ENCODE assay signal across 2 fruit fly cellular contexts in the genomic region with DNA sequence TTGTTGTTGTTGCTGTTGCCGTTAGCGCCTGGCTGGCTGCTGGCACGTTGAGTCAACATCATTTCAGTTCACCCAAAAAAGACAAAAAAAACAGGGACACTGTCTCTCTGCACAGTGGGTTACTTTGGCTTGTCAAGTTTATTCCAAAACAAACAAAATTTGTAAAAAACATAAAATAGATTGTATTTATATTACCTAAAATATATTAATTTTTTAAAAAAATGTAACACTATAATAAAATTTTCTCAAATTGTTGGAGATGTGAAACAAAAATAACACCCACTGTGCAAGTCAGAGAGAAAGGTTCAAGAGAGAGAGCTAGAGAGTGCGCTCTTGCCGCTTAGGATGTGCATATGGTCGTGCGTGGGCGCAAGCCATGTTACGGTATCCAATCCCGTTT.
A peak's percentile ranks its signal among the peaks of the same experiment; 100 is the strongest.
TF ChIP-seq lines count a peak whose summit lies in the region.

No protein-coding gene starts in this region.

TF ChIP-seq in whole organism, embryonic, 481 proteins besides CTCF, POLR2A, EP300 and RAD21 (continued from another document and continues in another):
- TF ChIP-seq Taf1 (GFP tag; IDR thresholded peaks at IDR 0.05; lab: Robert Waterston, UW) = peak; percentile 37; the same call in 1 of the 2 replicates
- TF ChIP-seq CG12071 (GFP tag; optimal IDR thresholded peaks at IDR 0.05; lab: Kevin White, UChicago) = peak; percentile 44
- no peak for TF ChIP-seq fd102C (GFP tag; optimal IDR thresholded peaks at IDR 0.05; lab: Kevin White, UChicago)
- TF ChIP-seq Ravus (GFP tag; IDR thresholded peaks at IDR 0.05; lab: Robert Waterston, UW) = peak; percentile 37
- TF ChIP-seq CG11504 (tag; optimal IDR thresholded peaks at IDR 0.05; lab: Kevin White, UChicago) = peak; percentile 87
- TF ChIP-seq CG1832 (GFP tag; optimal IDR thresholded peaks at IDR 0.05; lab: Kevin White, UChicago) = no peak
- TF ChIP-seq mirr (GFP tag; optimal IDR thresholded peaks at IDR 0.05; lab: Kevin White, UChicago) = no peak
- TF ChIP-seq CG3163 (GFP tag; optimal IDR thresholded peaks at IDR 0.05; lab: Kevin White, UChicago) = no peak
- peak; percentile 28 for TF ChIP-seq ems (GFP tag; optimal IDR thresholded peaks at IDR 0.05; lab: Kevin White, UChicago)
- TF ChIP-seq CG6272 (GFP tag; IDR thresholded peaks at IDR 0.05; lab: Robert Waterston, UW) = peak; percentile 53
- TF ChIP-seq p53 (GFP tag; optimal IDR thresholded peaks at IDR 0.05; lab: Kevin White, UChicago) = no peak
- TF ChIP-seq CG15073 (GFP tag; optimal IDR thresholded peaks at IDR 0.05; lab: Kevin White, UChicago) = no peak
- TF ChIP-seq mam (GFP tag; optimal IDR thresholded peaks at IDR 0.05; lab: Kevin White, UChicago) = no peak
- peak; percentile 27; the same call in 1 of the 2 replicates for TF ChIP-seq chm (GFP tag; IDR thresholded peaks at IDR 0.05; lab: Robert Waterston, UW)
- peak; percentile 74 for TF ChIP-seq tap (tag; optimal IDR thresholded peaks at IDR 0.05; lab: Kevin White, UChicago)
- TF ChIP-seq CG15696 (tag; optimal IDR thresholded peaks at IDR 0.05; lab: Kevin White, UChicago) = peak; percentile 46
- TF ChIP-seq CG15011 (GFP tag; optimal IDR thresholded peaks at IDR 0.05; lab: Kevin White, UChicago) = peak; percentile 66
- peak; percentile 46; the same call in 1 of the 3 replicates for TF ChIP-seq CG11560 (tag; IDR thresholded peaks at IDR 0.05; lab: Robert Waterston, UW)
- TF ChIP-seq CG6854 (GFP tag; optimal IDR thresholded peaks at IDR 0.05; lab: Kevin White, UChicago) = peak; percentile 83
- no peak for TF ChIP-seq CG17912 (GFP tag; optimal IDR thresholded peaks at IDR 0.05; lab: Kevin White, UChicago)
- no peak for TF ChIP-seq CG7745 (tag; optimal IDR thresholded peaks at IDR 0.05; lab: Kevin White, UChicago)
- no peak for TF ChIP-seq h (optimal IDR thresholded peaks at IDR 0.05; lab: Kevin White, UChicago)
- no peak for TF ChIP-seq ERR (GFP tag; optimal IDR thresholded peaks at IDR 0.05; lab: Kevin White, UChicago)
- no peak for TF ChIP-seq CG16863 (GFP tag; optimal IDR thresholded peaks at IDR 0.05; lab: Kevin White, UChicago)
- TF ChIP-seq CG16779 (GFP tag; IDR thresholded peaks at IDR 0.05; lab: Robert Waterston, UW) = no peak
- TF ChIP-seq CG14710 (tag; optimal IDR thresholded peaks at IDR 0.05; lab: Kevin White, UChicago) = peak; percentile 48
- TF ChIP-seq CG10959 (GFP tag; IDR thresholded peaks at IDR 0.05; lab: Robert Waterston, UW) = no peak
- TF ChIP-seq CG4360 (GFP tag; IDR thresholded peaks at IDR 0.05; lab: Robert Waterston, UW) = no peak
- TF ChIP-seq CG7556 (GFP tag; optimal IDR thresholded peaks at IDR 0.05; lab: Kevin White, UChicago) = peak; percentile 89
- no peak for TF ChIP-seq Doc2 (GFP tag; IDR thresholded peaks at IDR 0.05; lab: Robert Waterston, UW)
- no peak for TF ChIP-seq CG4854 (GFP tag; optimal IDR thresholded peaks at IDR 0.05; lab: Kevin White, UChicago)
- peak; percentile 43; the same call in 1 of the 2 replicates for TF ChIP-seq Oaz (GFP tag; IDR thresholded peaks at IDR 0.05; lab: Robert Waterston, UW)
- peak; percentile 35 for TF ChIP-seq CG7987 (GFP tag; optimal IDR thresholded peaks at IDR 0.05; lab: Kevin White, UChicago)
- no peak for TF ChIP-seq Ets65A (GFP tag; lab: Kevin White, UChicago)
- peak; percentile 96 for TF ChIP-seq lab (GFP tag; optimal IDR thresholded peaks at IDR 0.05; lab: Kevin White, UChicago)
- peak; percentile 90 for TF ChIP-seq Dek (tag; optimal IDR thresholded peaks at IDR 0.05; lab: Kevin White, UChicago)
- peak; percentile 53 for TF ChIP-seq D19B (GFP tag; optimal IDR thresholded peaks at IDR 0.05; lab: Kevin White, UChicago)
- peak; percentile 44 for TF ChIP-seq CG3407 (GFP tag; optimal IDR thresholded peaks at IDR 0.05; lab: Kevin White, UChicago)
- no peak for TF ChIP-seq crol (GFP tag; IDR thresholded peaks at IDR 0.05; lab: Robert Waterston, UW)
- TF ChIP-seq NFAT (GFP tag; IDR thresholded peaks at IDR 0.05; lab: Robert Waterston, UW) = peak; percentile 56; the same call in 1 of the 2 replicates
- peak; percentile 87 for TF ChIP-seq vvl (GFP tag; IDR thresholded peaks at IDR 0.05; lab: Robert Waterston, UW)
- 0 out of 2 replicates have a peak, but pooled peaks have one; percentile 14 for TF ChIP-seq Gsc (GFP tag; IDR thresholded peaks at IDR 0.05; lab: Robert Waterston, UW)
- TF ChIP-seq D19A (tag; optimal IDR thresholded peaks at IDR 0.05; lab: Kevin White, UChicago) = peak; percentile 74
- no peak for TF ChIP-seq amos (GFP tag; IDR thresholded peaks at IDR 0.05; lab: Robert Waterston, UW; ENCODE audit: partially characterized antibody)
- TF ChIP-seq CG2116 (GFP tag; optimal IDR thresholded peaks at IDR 0.05; lab: Kevin White, UChicago) = peak; percentile 15
- peak; percentile 39; the same call in 1 of the 2 replicates for TF ChIP-seq peb (GFP tag; IDR thresholded peaks at IDR 0.05; lab: Robert Waterston, UW)
- TF ChIP-seq CG10209 (GFP tag; optimal IDR thresholded peaks at IDR 0.05; lab: Kevin White, UChicago) = peak; percentile 75
- TF ChIP-seq CG8944 (GFP tag; optimal IDR thresholded peaks at IDR 0.05; lab: Kevin White, UChicago) = no peak
- no peak for TF ChIP-seq NC2α (GFP tag; optimal IDR thresholded peaks at IDR 0.05; lab: Kevin White, UChicago)
- no peak for TF ChIP-seq Hr39 (optimal IDR thresholded peaks at IDR 0.05; lab: Kevin White, UChicago)
- peak; percentile 73 for TF ChIP-seq CoRest (tag; optimal IDR thresholded peaks at IDR 0.05; lab: Kevin White, UChicago)
- peak; percentile 72 for TF ChIP-seq ATbp (GFP tag; optimal IDR thresholded peaks at IDR 0.05; lab: Kevin White, UChicago)
- TF ChIP-seq so (GFP tag; IDR thresholded peaks at IDR 0.05; lab: Robert Waterston, UW) = peak; percentile 71; the same call in 1 of the 3 replicates
- peak; percentile 54 for TF ChIP-seq MTF-1 (GFP tag; optimal IDR thresholded peaks at IDR 0.05; lab: Kevin White, UChicago; ENCODE audit: borderline replicate concordance)
- TF ChIP-seq rib (GFP tag; IDR thresholded peaks at IDR 0.05; lab: Robert Waterston, UW) = peak; percentile 61
- TF ChIP-seq Spps (tag; optimal IDR thresholded peaks at IDR 0.05; lab: Kevin White, UChicago) = no peak
- TF ChIP-seq bab2 (GFP tag; optimal IDR thresholded peaks at IDR 0.05; lab: Kevin White, UChicago) = no peak
- no peak for TF ChIP-seq pnt (GFP tag; optimal IDR thresholded peaks at IDR 0.05; lab: Kevin White, UChicago)
- no peak for TF ChIP-seq pum (GFP tag; optimal IDR thresholded peaks at IDR 0.05; lab: Kevin White, UChicago)
- TF ChIP-seq CG10274 (GFP tag; optimal IDR thresholded peaks at IDR 0.05; lab: Kevin White, UChicago) = peak; percentile 8
- TF ChIP-seq CG12299 (tag; optimal IDR thresholded peaks at IDR 0.05; lab: Kevin White, UChicago) = peak; percentile 89
- TF ChIP-seq aop (GFP tag; IDR thresholded peaks at IDR 0.05; lab: Robert Waterston, UW) = no peak
- peak; percentile 60 for TF ChIP-seq CG14050 (GFP tag; IDR thresholded peaks at IDR 0.05; lab: Robert Waterston, UW)
- TF ChIP-seq CG7963 (GFP tag; IDR thresholded peaks at IDR 0.05; lab: Robert Waterston, UW; ENCODE audit: partially characterized antibody) = no peak

TF ChIP-seq in whole organism, prepupa, 60 proteins besides CTCF, POLR2A, EP300 and RAD21 (continued from another document):
- TF ChIP-seq fd59A (GFP tag; optimal IDR thresholded peaks at IDR 0.05; lab: Kevin White, UChicago) = peak; percentile 27
- peak; percentile 2 for TF ChIP-seq Ets21C (GFP tag; optimal IDR thresholded peaks at IDR 0.05; lab: Kevin White, UChicago)
- peak; percentile 72 for TF ChIP-seq CG8632 (GFP tag; optimal IDR thresholded peaks at IDR 0.05; lab: Kevin White, UChicago)
- peak; percentile 82 for TF ChIP-seq eg (GFP tag; IDR thresholded peaks at IDR 0.05; lab: Robert Waterston, UW)
- peak; percentile 29 for TF ChIP-seq Lpt (GFP tag; optimal IDR thresholded peaks at IDR 0.05; lab: Kevin White, UChicago)
- TF ChIP-seq Gug (GFP tag; IDR thresholded peaks at IDR 0.05; lab: Robert Waterston, UW) = peak; percentile 72
- TF ChIP-seq dsx (GFP tag; optimal IDR thresholded peaks at IDR 0.05; lab: Kevin White, UChicago; ENCODE audit: poor library complexity, severe bottlenecking) = peak; percentile 66
- TF ChIP-seq net (GFP tag; optimal IDR thresholded peaks at IDR 0.05; lab: Kevin White, UChicago) = peak; percentile 56
- TF ChIP-seq CG16779 (tag; optimal IDR thresholded peaks at IDR 0.05; lab: Kevin White, UChicago) = peak; percentile 47
TF ChIP-seq in whole organism, prepupa: peak in this region for 55.
